Worm (Caenorhabditis elegans): ENCODE data around the gene srsx-11.

DNA sequence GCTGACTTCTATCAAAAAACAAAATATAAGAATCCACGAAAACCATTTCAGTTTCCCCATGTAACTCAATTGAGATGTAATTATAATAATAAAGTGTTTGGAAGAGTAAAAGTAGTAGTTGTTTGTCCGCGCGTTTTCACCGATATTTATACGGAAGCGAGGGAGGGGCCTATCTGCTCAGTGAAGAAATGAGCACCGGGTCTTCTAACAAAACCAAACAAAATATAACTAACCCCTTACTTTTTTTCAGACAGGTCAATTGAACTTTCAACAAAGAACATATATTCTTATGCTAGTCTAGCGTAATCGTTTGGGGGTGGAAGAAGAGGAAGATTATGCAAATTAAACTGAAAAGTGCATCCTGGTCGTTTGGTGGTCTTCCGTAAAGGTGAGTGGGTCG, 16.2 kb upstream of the srsx-11 start, which contains the start of gene ncx-9:
- no peak for TF ChIP-seq him-1 (tag; optimal IDR thresholded peaks at IDR 0.05)
- TF ChIP-seq W03F9.2 (tag; optimal IDR thresholded peaks at IDR 0.05), result no peak

Data from whole organism, L4/young adult.